Fruit fly (Drosophila melanogaster) whole organism, embryonic: ENCODE data around the gene CG33966.
A peak's percentile ranks its signal among the peaks of the same experiment; 100 is the strongest.

ENCODE experiments used
- CG13894 ChIP-seq: fragments of 200-800 bp; sonication (Bioruptor generic); optimal IDR thresholded peaks from 3 replicates; lab custom pipeline; 2018; ENCODE audit warnings: missing biosample characterization, mild to moderate bottlenecking, missing genetic modification characterization, moderate library complexity
- CG2120 ChIP-seq: fragments of 200-800 bp; sonication (Bioruptor generic); optimal IDR thresholded peaks from 3 replicates; lab custom pipeline; 2016; ENCODE audit warnings: missing biosample characterization, missing genetic modification characterization
- CG3847 ChIP-seq: fragments of 200-800 bp; sonication (Bioruptor generic); IDR thresholded peaks from 2 replicates; pipeline ENCODE4 v1.3.6; 2022; ENCODE audit warnings: missing biosample characterization, missing genetic modification characterization
- CG6791 ChIP-seq: fragments of 200-800 bp; sonication (Bioruptor generic); IDR thresholded peaks from 3 replicates; pipeline ENCODE4 v1.3.6; 2022; ENCODE audit warnings: missing biosample characterization, missing genetic modification characterization; ENCODE audit not compliant: partially characterized antibody
- CG8290 ChIP-seq, 3 experiments: fragments of 200-800 bp; sonication (Bioruptor generic); optimal IDR thresholded peaks; 2 replicates each; lab custom pipeline; 2016 to 2019; ENCODE audit warnings: missing biosample characterization in 3 of 3, missing genetic modification characterization in 3 of 3, mild to moderate bottlenecking in 2 of 3, moderate library complexity in 1 of 3
- CG9932 ChIP-seq: fragments of 200-800 bp; sonication (Bioruptor generic); IDR thresholded peaks from 2 replicates; pipeline ENCODE4 v1.3.6; 2022; ENCODE audit warnings: missing biosample characterization, missing genetic modification characterization
- Deaf1 ChIP-seq: fragments of 200-800 bp; optimal IDR thresholded peaks from 3 replicates; lab custom pipeline; 2019; ENCODE audit warnings: missing biosample characterization, mild to moderate bottlenecking, missing genetic modification characterization, moderate library complexity
- Drgx ChIP-seq: fragments of 200-800 bp; sonication (Bioruptor generic); IDR thresholded peaks from 2 replicates; pipeline ENCODE4 v1.3.6; 2022; ENCODE audit warnings: missing biosample characterization, missing genetic modification characterization
- Ets65A ChIP-seq: fragments of 200-800 bp; sonication (Bioruptor generic); peaks from one replicate; lab custom pipeline; 2016; ENCODE audit warnings: missing biosample characterization, missing genetic modification characterization
- Hey ChIP-seq: fragments of 200-800 bp; sonication (Bioruptor generic); optimal IDR thresholded peaks from 3 replicates; lab custom pipeline; 2018; ENCODE audit warnings: missing biosample characterization, mild to moderate bottlenecking, missing genetic modification characterization
- Jarid2 ChIP-seq: fragments of 200-800 bp; sonication (Bioruptor generic); optimal IDR thresholded peaks from 3 replicates; lab custom pipeline; 2017; ENCODE audit warnings: mild to moderate bottlenecking, missing biosample characterization, missing genetic modification reagents, missing genetic modification characterization
- Med ChIP-seq: fragments of 200-800 bp; sonication (Bioruptor generic); peaks from one replicate; lab custom pipeline; 2016; ENCODE audit warnings: missing biosample characterization, missing genetic modification characterization, mild to moderate bottlenecking, inconsistent platforms, moderate library complexity
- Ptx1 ChIP-seq: fragments of 200-800 bp; sonication (Bioruptor generic); IDR thresholded peaks from 2 replicates; pipeline ENCODE4 v1.3.6; 2022; ENCODE audit warnings: missing biosample characterization, missing genetic modification characterization
- abd-A ChIP-seq: fragments of 200-800 bp; sonication (Bioruptor generic); optimal IDR thresholded peaks from 3 replicates; lab custom pipeline; 2019; ENCODE audit warnings: missing biosample characterization, mild to moderate bottlenecking, missing genetic modification characterization, moderate library complexity
- amos ChIP-seq: fragments of 200-800 bp; sonication (Bioruptor generic); IDR thresholded peaks from 2 replicates; pipeline ENCODE4 v1.3.6; 2022; ENCODE audit warnings: missing biosample characterization, missing genetic modification characterization; ENCODE audit not compliant: partially characterized antibody
- az2 ChIP-seq: fragments of 200-800 bp; sonication (Bioruptor generic); optimal IDR thresholded peaks from 3 replicates; lab custom pipeline; 2016; ENCODE audit warnings: missing biosample characterization, missing genetic modification characterization
- dysf ChIP-seq: fragments of 200-800 bp; sonication (Bioruptor generic); IDR thresholded peaks from 3 replicates; pipeline ENCODE4 v1.3.6; 2022; ENCODE audit warnings: missing biosample characterization, missing genetic modification characterization
- eyg ChIP-seq: fragments of 200-800 bp; sonication (Bioruptor generic); optimal IDR thresholded peaks from 3 replicates; lab custom pipeline; 2016; ENCODE audit warnings: missing biosample characterization, missing genetic modification characterization
- fd64A ChIP-seq: fragments of 200-800 bp; sonication (Bioruptor generic); optimal IDR thresholded peaks from 3 replicates; lab custom pipeline; 2018; ENCODE audit warnings: missing biosample characterization, mild to moderate bottlenecking, missing genetic modification characterization
- lmd ChIP-seq: fragments of 200-800 bp; sonication (Bioruptor generic); IDR thresholded peaks from 2 replicates; pipeline ENCODE4 v1.3.6; 2022; ENCODE audit warnings: missing biosample characterization, missing genetic modification characterization
- row ChIP-seq: fragments of 200-800 bp; sonication (Bioruptor generic); IDR thresholded peaks from 3 replicates; pipeline ENCODE4 v1.3.6; 2022; ENCODE audit warnings: missing biosample characterization, missing genetic modification characterization
- slbo ChIP-seq: fragments of 200-800 bp; sonication (Bioruptor generic); IDR thresholded peaks from 2 replicates; pipeline ENCODE4 v1.3.6; 2022; ENCODE audit warnings: missing biosample characterization, missing genetic modification characterization
- ssp ChIP-seq: fragments of 200-800 bp; sonication (Bioruptor generic); IDR thresholded peaks from 2 replicates; pipeline ENCODE4 v1.3.6; 2022; ENCODE audit warnings: missing biosample characterization, missing genetic modification characterization

Gene CG33966

dm6 chr3L:1279685-1280084 lies 45.8 kb downstream of the CG33966 start:
- 0 out of 2 replicates have a peak, but pooled peaks have one; percentile 9 for TF ChIP-seq lmd (GFP tag; lab: Robert Waterston, UW)
- TF ChIP-seq Med (GFP tag; lab: Kevin White, UChicago): peak; percentile 19
- TF ChIP-seq ssp (GFP tag; lab: Robert Waterston, UW): 0 out of 2 replicates have a peak, but pooled peaks have one; percentile 11
- peak; percentile 28; the same call in 1 of the 3 replicates for TF ChIP-seq dysf (GFP tag; lab: Robert Waterston, UW)
- TF ChIP-seq Drgx (GFP tag; lab: Robert Waterston, UW): peak; percentile 26; the same call in 1 of the 2 replicates
- no peak for TF ChIP-seq eyg (GFP tag; lab: Kevin White, UChicago)
- peak; percentile 17 for TF ChIP-seq CG2120 (GFP tag; lab: Kevin White, UChicago)
- TF ChIP-seq CG3847 (GFP tag; lab: Robert Waterston, UW): 0 out of 2 replicates have a peak, but pooled peaks have one; percentile 16
- TF ChIP-seq amos (GFP tag; lab: Robert Waterston, UW): no peak
- TF ChIP-seq CG8290 (GFP tag; optimal IDR thresholded peaks at IDR 0.05; lab: Kevin White, UChicago): no peak
- TF ChIP-seq CG8290 (tag; optimal IDR thresholded peaks at IDR 0.05; lab: Kevin White, UChicago): peak in 1 of 2 experiments; percentile 12
- peak; percentile 30; the same call in 1 of the 3 replicates for TF ChIP-seq row (GFP tag; lab: Robert Waterston, UW)
- no peak for TF ChIP-seq Hey (tag; lab: Kevin White, UChicago)
- no peak for TF ChIP-seq fd64A (GFP tag; lab: Kevin White, UChicago)

dm6 chr3L:1280890-1281622 lies 47.1 kb downstream of the CG33966 start:
- peak; percentile 92 for TF ChIP-seq CG13894 (tag; lab: Kevin White, UChicago)
- TF ChIP-seq CG8290 (GFP tag; optimal IDR thresholded peaks at IDR 0.05; lab: Kevin White, UChicago): no peak
- TF ChIP-seq CG8290 (tag; optimal IDR thresholded peaks at IDR 0.05; lab: Kevin White, UChicago): peak in 1 of 2 experiments; percentile 12
- 0 out of 2 replicates have a peak, but pooled peaks have one; percentile 12 for TF ChIP-seq Ptx1
- no peak for TF ChIP-seq CG6791
- TF ChIP-seq CG2120 (GFP tag; lab: Kevin White, UChicago): peak; percentile 13
- TF ChIP-seq abd-A (tag; lab: Kevin White, UChicago): peak; percentile 74
- peak; percentile 63 for TF ChIP-seq Ets65A (GFP tag; lab: Kevin White, UChicago)
- TF ChIP-seq CG9932 (GFP tag; lab: Robert Waterston, UW): 0 out of 2 replicates have a peak, but pooled peaks have one; percentile 17
- peak; percentile 56 for TF ChIP-seq Deaf1
- TF ChIP-seq az2 (GFP tag; lab: Kevin White, UChicago): no peak
- peak; percentile 20; the same call in 1 of the 3 replicates for TF ChIP-seq row (GFP tag; lab: Robert Waterston, UW)
- no peak for TF ChIP-seq Jarid2
- peak; percentile 71 for TF ChIP-seq Med (GFP tag; lab: Kevin White, UChicago)
- no peak for TF ChIP-seq dysf (GFP tag; lab: Robert Waterston, UW)
- peak; percentile 37; the same call in 1 of the 2 replicates for TF ChIP-seq slbo (GFP tag; lab: Robert Waterston, UW)
